Worm (Caenorhabditis elegans) whole organism, L4 larva: ENCODE measurements around the gene F07H5.13.

Source experiments
- F10B5.3 ChIP-seq: sonication (generic microtip); optimal IDR thresholded peaks from 2 replicates; lab custom pipeline; 2016; ENCODE audit warnings: mild to moderate bottlenecking, missing genetic modification characterization, missing compliant biosample characterization
- F26F4.8 ChIP-seq: fragments of 200-800 bp; sonication (Bioruptor generic); conservative IDR thresholded peaks from 2 replicates; pipeline ENCODE4 v1.3.6; 2022; ENCODE audit warnings: missing genetic modification characterization, missing compliant biosample characterization
- Y48G9A.11 ChIP-seq: fragments of 200-800 bp; sonication (Bioruptor generic); IDR thresholded peaks from 2 replicates; pipeline ENCODE4 v1.3.6; 2022; ENCODE audit warnings: missing genetic modification reagents, missing genetic modification characterization, missing compliant biosample characterization
- Y5F2A.4 ChIP-seq: fragments of 200-800 bp; sonication (Bioruptor generic); optimal IDR thresholded peaks from 2 replicates; lab custom pipeline; 2018; ENCODE audit warnings: mild to moderate bottlenecking, missing genetic modification characterization, missing compliant biosample characterization
- ZK337.2 ChIP-seq: fragments of 200-800 bp; sonication (Bioruptor generic); IDR thresholded peaks from 2 replicates; pipeline ENCODE4 v1.3.6; 2022; ENCODE audit warnings: missing genetic modification reagents, missing genetic modification characterization, missing compliant biosample characterization
- aha-1 ChIP-seq: fragments of 150-350 bp; peaks from one replicate; lab custom pipeline; 2014; ENCODE audit warnings: missing biosample characterization, missing genetic modification characterization
- ama-1 ChIP-seq: fragments of 150-350 bp; optimal IDR thresholded peaks from 2 replicates; lab custom pipeline; 2014; ENCODE audit warnings: inconsistent platforms, mixed read lengths
- ceh-82 ChIP-seq: sonication (generic microtip); optimal IDR thresholded peaks from 2 replicates; lab custom pipeline; 2017; ENCODE audit warnings: missing biosample characterization, missing genetic modification characterization
- cey-2 ChIP-seq: sonication (generic microtip); optimal IDR thresholded peaks from 3 replicates; lab custom pipeline; 2017; ENCODE audit warnings: missing genetic modification characterization, mild to moderate bottlenecking, missing compliant biosample characterization, antibody characterized with exemption, borderline replicate concordance; ENCODE audit not compliant: insufficient read depth
- ctbp-1 ChIP-seq: fragments of 200-800 bp; sonication (Bioruptor generic); IDR thresholded peaks from 2 replicates; pipeline ENCODE4 v1.3.6; 2022; ENCODE audit warnings: missing genetic modification reagents, missing genetic modification characterization, missing compliant biosample characterization
- daf-16 ChIP-seq, 3 experiments: sonication (generic microtip); optimal IDR thresholded peaks; 2 replicates each; lab custom pipeline; 2016 to 2017; ENCODE audit warnings: missing genetic modification characterization in 3 of 3, missing genetic modification reagents in 3 of 3, mild to moderate bottlenecking in 2 of 3, missing compliant biosample characterization in 2 of 3, missing biosample characterization in 1 of 3, moderate library complexity in 1 of 3
- daf-8 ChIP-seq: fragments of 200-800 bp; sonication (Bioruptor generic); IDR thresholded peaks from 2 replicates; pipeline ENCODE4 v1.3.6; 2022; ENCODE audit warnings: missing genetic modification characterization, missing compliant biosample characterization
- duxl-1 ChIP-seq: sonication (generic microtip); optimal IDR thresholded peaks from 2 replicates; lab custom pipeline; 2016; ENCODE audit warnings: mild to moderate bottlenecking, missing genetic modification characterization, moderate library complexity, missing compliant biosample characterization; ENCODE audit not compliant: poor library complexity
- dve-1 ChIP-seq: sonication (generic microtip); optimal IDR thresholded peaks from 2 replicates; lab custom pipeline; 2017; ENCODE audit warnings: antibody characterized with exemption, mild to moderate bottlenecking, missing genetic modification characterization, missing compliant biosample characterization; ENCODE audit not compliant: insufficient read depth
- egl-43 ChIP-seq: fragments of 200-800 bp; sonication (Bioruptor generic); IDR thresholded peaks from 2 replicates; pipeline ENCODE4 v1.3.6; 2022; ENCODE audit warnings: missing genetic modification reagents, missing genetic modification characterization, missing compliant biosample characterization
- fkh-10 ChIP-seq: fragments of 150-350 bp; optimal IDR thresholded peaks from 2 replicates; lab custom pipeline; 2014; ENCODE audit warnings: missing biosample characterization, missing genetic modification reagents, missing genetic modification characterization
- hif-1 ChIP-seq, 2 experiments: sonication (generic microtip); optimal IDR thresholded peaks; 2 replicates each; lab custom pipeline; 2016 to 2017; ENCODE audit warnings: missing compliant biosample characterization in 2 of 2, missing genetic modification characterization in 2 of 2, missing genetic modification reagents in 2 of 2, missing genotype in 2 of 2, mild to moderate bottlenecking in 1 of 2
- hlh-11 ChIP-seq: fragments of 200-800 bp; sonication (Bioruptor generic); optimal IDR thresholded peaks from 2 replicates; lab custom pipeline; 2018; ENCODE audit warnings: mild to moderate bottlenecking, missing genetic modification characterization, missing compliant biosample characterization
- hlh-30 ChIP-seq: sonication (generic microtip); optimal IDR thresholded peaks from 2 replicates; lab custom pipeline; 2017; ENCODE audit warnings: antibody characterized with exemption, mild to moderate bottlenecking, missing genetic modification characterization, missing compliant biosample characterization; ENCODE audit not compliant: insufficient read depth
- hmg-1.1 ChIP-seq: fragments of 200-800 bp; sonication (Bioruptor generic); IDR thresholded peaks from 2 replicates; pipeline ENCODE4 v1.3.6; 2022; ENCODE audit warnings: missing genetic modification reagents, missing genetic modification characterization, missing compliant biosample characterization
- lim-7 ChIP-seq: fragments of 200-800 bp; sonication (Bioruptor generic); IDR thresholded peaks from 2 replicates; pipeline ENCODE4 v1.3.6; 2022; ENCODE audit warnings: missing genetic modification characterization, missing compliant biosample characterization
- lsy-2 ChIP-seq, 2 experiments: fragments of 150-350 bp in 1 of 2; sonication (generic microtip) in 1 of 2; optimal IDR thresholded peaks; 2 replicates each; lab custom pipeline; 2014 to 2017; ENCODE audit warnings: missing biosample characterization in 2 of 2, missing genetic modification characterization in 2 of 2
- mep-1 ChIP-seq: fragments of 150-350 bp; sonication (generic microtip); optimal IDR thresholded peaks from 3 replicates; lab custom pipeline; 2014; ENCODE audit warnings: missing biosample characterization, missing genetic modification characterization
- mes-2 ChIP-seq: sonication (generic microtip); optimal IDR thresholded peaks from 2 replicates; lab custom pipeline; 2016; ENCODE audit warnings: missing genotype, mild to moderate bottlenecking, missing genetic modification characterization, missing compliant biosample characterization; ENCODE audit not compliant: poor library complexity, severe bottlenecking
- mxl-2 ChIP-seq: fragments of 200-800 bp; sonication (Bioruptor generic); conservative IDR thresholded peaks from 2 replicates; pipeline ENCODE4 v1.3.6; 2022; ENCODE audit warnings: missing genetic modification reagents, missing genetic modification characterization, missing compliant biosample characterization
- mxl-3 ChIP-seq: fragments of 200-800 bp; sonication (Bioruptor generic); optimal IDR thresholded peaks from 2 replicates; lab custom pipeline; 2018; ENCODE audit warnings: mild to moderate bottlenecking, missing genetic modification characterization, missing compliant biosample characterization
- nhr-11 ChIP-seq: fragments of 150-350 bp; optimal IDR thresholded peaks from 2 replicates; lab custom pipeline; 2014; ENCODE audit warnings: missing biosample characterization, missing genetic modification characterization
- nhr-111 ChIP-seq: fragments of 200-800 bp; sonication (Bioruptor generic); optimal IDR thresholded peaks from 2 replicates; lab custom pipeline; 2018; ENCODE audit warnings: mild to moderate bottlenecking, missing genetic modification characterization, missing compliant biosample characterization
- nhr-28 ChIP-seq: fragments of 150-350 bp; optimal IDR thresholded peaks from 2 replicates; lab custom pipeline; 2014; ENCODE audit warnings: missing biosample characterization, missing genetic modification characterization
- nhr-42 ChIP-seq: fragments of 200-800 bp; sonication (Bioruptor generic); IDR thresholded peaks from 2 replicates; pipeline ENCODE4 v1.3.6; 2022; ENCODE audit warnings: missing genetic modification characterization, missing compliant biosample characterization
- nhr-48 ChIP-seq: sonication (generic microtip); optimal IDR thresholded peaks from 2 replicates; lab custom pipeline; 2016; ENCODE audit warnings: mild to moderate bottlenecking, missing genetic modification characterization, missing compliant biosample characterization
- rbr-2 ChIP-seq: sonication (generic microtip); optimal IDR thresholded peaks from 2 replicates; lab custom pipeline; 2016; ENCODE audit warnings: missing genotype, missing genetic modification characterization, missing compliant biosample characterization
- set-16 ChIP-seq: fragments of 200-800 bp; sonication (Bioruptor generic); IDR thresholded peaks from 2 replicates; pipeline ENCODE4 v1.3.6; 2022; ENCODE audit warnings: missing genetic modification reagents, missing genetic modification characterization, missing compliant biosample characterization
- unc-62 ChIP-seq, 3 experiments: fragments of 150-350 bp in 1 of 3; sonication (generic microtip); optimal IDR thresholded peaks in 2 of 3; peaks in 1 of 3; 1 replicate in 1 of 3; 2 replicates in 2 of 3; lab custom pipeline; 2014 to 2017; ENCODE audit warnings: missing biosample characterization in 3 of 3, missing genetic modification characterization in 3 of 3, missing genetic modification reagents in 3 of 3, missing genotype in 1 of 3
- zip-11 ChIP-seq: fragments of 200-800 bp; sonication (Bioruptor generic); IDR thresholded peaks from 2 replicates; pipeline ENCODE4 v1.3.6; 2022; ENCODE audit warnings: missing genetic modification characterization, missing compliant biosample characterization

F07H5.13 gene

DNA sequence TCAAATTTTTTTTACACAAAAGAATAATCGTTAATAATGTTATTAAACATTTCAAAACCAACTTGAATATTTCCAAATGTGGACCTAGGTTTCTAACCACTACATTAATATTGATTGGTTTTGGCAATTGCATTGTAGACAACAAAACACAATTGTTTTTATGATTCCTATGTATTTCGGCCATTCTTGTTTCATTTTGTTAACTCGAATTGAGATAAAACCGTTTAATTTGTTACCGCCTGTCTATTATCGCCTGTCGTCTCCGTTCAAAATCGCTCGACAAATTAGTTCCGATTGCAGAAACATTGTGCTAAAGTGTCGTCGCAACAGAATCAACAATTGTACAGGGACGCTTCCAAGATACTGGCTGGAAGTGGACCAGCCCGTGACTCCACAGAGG is 19.7 kb upstream of the F07H5.13 start, which contains the start of gene let-19:
Gene let-19, plus strand, starts transcription at position 301 of the 400 bp plus-strand sequence.
- TF ChIP-seq lim-7 (GFP tag; lab: Robert Waterston, UW) (no peak), duxl-1 (tag; lab: Kevin White, UChicago) (no peak), daf-8 (GFP tag; lab: Robert Waterston, UW) (no peak), Y48G9A.11 (GFP tag; lab: Robert Waterston, UW) (no peak), hlh-30 (no peak), fkh-10 (GFP tag; lab: Kevin White, UChicago) (no peak), Y5F2A.4 (GFP tag; lab: Kevin White, UChicago) (no peak), nhr-48 (no peak), unc-62 (GFP tag; optimal IDR thresholded peaks at IDR 0.05 in 1 of 2; lab: Kevin White, UChicago) (no peak), unc-62 (tag; optimal IDR thresholded peaks at IDR 0.05; lab: Kevin White, UChicago) (no peak)

DNA sequence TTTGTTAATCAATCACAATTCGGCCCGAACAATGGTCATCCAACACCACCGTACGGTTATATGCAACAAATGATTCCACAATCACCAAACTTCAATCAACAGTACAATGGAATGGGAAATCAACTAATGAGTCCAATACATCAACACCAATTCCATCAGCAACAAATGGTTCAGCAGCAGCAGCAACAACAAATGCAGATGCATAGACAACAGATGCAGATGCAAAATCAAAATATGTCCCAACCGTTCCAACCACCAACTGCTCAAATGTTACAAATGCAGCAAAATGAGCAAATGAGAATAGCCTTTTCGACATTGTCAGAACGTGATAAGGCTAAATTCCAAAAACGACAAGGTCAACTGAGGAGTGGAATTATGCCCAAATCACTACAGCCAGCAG is 13.9 kb upstream of the F07H5.13 start:
- TF ChIP-seq nhr-111 (GFP tag; lab: Kevin White, UChicago) (no peak), ZK337.2 (GFP tag; lab: Robert Waterston, UW) (no peak), unc-62 (GFP tag; optimal IDR thresholded peaks at IDR 0.05 in 1 of 2; lab: Kevin White, UChicago) (peak in 1 of 2 experiments; percentile 93), unc-62 (tag; optimal IDR thresholded peaks at IDR 0.05; lab: Kevin White, UChicago) (no peak)

DNA sequence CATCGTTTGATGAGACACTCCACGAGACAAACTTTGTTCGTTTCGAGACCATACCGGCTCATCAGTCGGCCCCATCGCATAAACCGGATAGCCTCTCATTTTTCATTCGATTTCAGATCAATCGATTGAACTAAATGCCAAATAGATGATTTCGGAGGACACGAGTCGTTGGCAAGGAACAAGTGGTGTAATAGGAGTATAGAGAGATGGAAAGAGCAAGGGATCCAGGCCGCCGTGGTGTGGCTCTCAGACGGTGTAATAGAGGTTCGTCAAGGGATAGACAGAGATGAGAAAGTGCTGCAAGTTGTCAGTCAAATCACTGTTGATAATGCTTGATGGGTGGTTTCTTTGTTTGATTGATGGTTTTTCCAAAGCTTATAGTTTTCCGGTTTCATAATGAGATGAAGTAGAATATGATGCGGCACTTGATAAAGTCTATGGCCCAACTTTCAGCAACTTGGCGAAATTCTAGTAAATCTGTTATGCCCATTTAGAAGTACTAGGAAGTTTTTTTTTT is 6.8 kb upstream of the F07H5.13 start, which contains the start of gene sgn-1:
Gene sgn-1, minus strand, starts transcription at position 220 of the 517 bp plus-strand sequence.
- TF ChIP-seq zip-11 (GFP tag; lab: Robert Waterston, UW), result no peak
- TF ChIP-seq mxl-3 (GFP tag; lab: Kevin White, UChicago), result peak; percentile 6
- TF ChIP-seq unc-62 (GFP tag; optimal IDR thresholded peaks at IDR 0.05 in 1 of 2; lab: Kevin White, UChicago), result peak in 1 of 2 experiments; percentile 40
- TF ChIP-seq unc-62 (tag; optimal IDR thresholded peaks at IDR 0.05; lab: Kevin White, UChicago), result no peak

DNA sequence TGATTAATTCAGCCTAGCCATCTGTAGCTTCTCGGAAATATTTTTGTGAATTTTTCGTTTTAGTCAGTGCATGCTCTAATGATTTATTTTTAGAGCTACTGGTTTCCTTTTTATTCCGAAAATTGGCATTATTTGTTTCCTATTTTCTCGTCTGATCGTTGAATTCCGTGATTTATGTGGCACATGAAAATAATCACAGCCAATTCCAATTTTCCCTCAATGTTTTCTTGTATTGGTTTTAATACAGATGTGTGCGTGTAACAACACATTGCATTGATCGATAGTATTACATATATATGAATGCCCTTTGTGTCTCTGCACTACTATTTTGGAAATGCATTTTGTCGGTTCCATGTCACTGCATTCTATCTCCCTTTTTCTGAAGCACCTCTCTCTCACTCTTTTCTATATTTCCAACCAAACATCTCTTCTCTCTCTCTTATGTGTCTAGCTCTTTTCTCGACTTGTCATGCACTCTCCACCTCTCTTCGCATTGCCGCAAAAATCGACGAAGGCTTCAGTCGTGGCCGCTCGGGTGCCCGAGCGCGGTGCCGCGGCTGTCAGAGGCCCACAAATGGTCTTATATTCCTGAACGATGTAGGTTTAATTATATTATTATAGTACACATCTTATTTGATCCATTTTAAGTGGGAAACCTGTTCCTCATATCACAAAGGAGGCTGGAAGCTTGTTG is 6.0 kb upstream of the F07H5.13 start:
- TF ChIP-seq cey-2 (tag; lab: Kevin White, UChicago) (no peak), mxl-2 (GFP tag; lab: Robert Waterston, UW) (no peak), aha-1 (tag; lab: Kevin White, UChicago) (peak; percentile 95), egl-43 (no peak), hlh-30 (peak; percentile 30), nhr-42 (GFP tag; lab: Robert Waterston, UW) (no peak), F26F4.8 (GFP tag; lab: Robert Waterston, UW) (no peak), F10B5.3 (tag; lab: Kevin White, UChicago) (no peak), hmg-1.1 (GFP tag; lab: Robert Waterston, UW) (peak; percentile 47; the same call in 1 of the 2 replicates), ama-1 (lab: Kevin White, UChicago) (peak; percentile 94), ceh-82 (tag; lab: Kevin White, UChicago) (no peak), rbr-2 (tag; lab: Kevin White, UChicago) (peak; percentile 47), hlh-11 (peak; percentile 9), dve-1 (tag; lab: Kevin White, UChicago) (peak; percentile 57), unc-62 (GFP tag; optimal IDR thresholded peaks at IDR 0.05 in 1 of 2; lab: Kevin White, UChicago) (peak in 1 of 2 experiments; percentile 85), unc-62 (tag; optimal IDR thresholded peaks at IDR 0.05; lab: Kevin White, UChicago) (no peak), hif-1 (tag; optimal IDR thresholded peaks at IDR 0.05; lab: Kevin White, UChicago) (peak in 1 of 2 experiments; percentile 22), mep-1 (tag; lab: Kevin White, UChicago) (peak; percentile 64), daf-16 (GFP tag; optimal IDR thresholded peaks at IDR 0.05; lab: Kevin White, UChicago) (no peak), daf-16 (tag; optimal IDR thresholded peaks at IDR 0.05; lab: Kevin White, UChicago) (peak; percentile 47), mes-2 (peak; percentile 26), nhr-11 (peak; percentile 24), lsy-2 (tag; optimal IDR thresholded peaks at IDR 0.05; lab: Kevin White, UChicago) (peak in 1 of 2 experiments; percentile 41), ctbp-1 (GFP tag; lab: Robert Waterston, UW) (peak; percentile 59; the same call in 1 of the 2 replicates), nhr-28 (peak; percentile 16), set-16 (GFP tag; lab: Robert Waterston, UW) (peak; percentile 61)
